Worm (Caenorhabditis elegans) whole organism, L2 larva: ENCODE measurements around the gene nhr-198.

Experiments
- C34F6.9 ChIP-seq: fragments of 150-350 bp; optimal IDR thresholded peaks from 2 replicates; lab custom pipeline; 2014; ENCODE audit warnings: missing biosample characterization, missing genetic modification characterization
- F13H6.1 ChIP-seq: sonication (generic microtip); optimal IDR thresholded peaks from 2 replicates; lab custom pipeline; 2016; ENCODE audit warnings: missing genetic modification characterization, missing compliant biosample characterization
- R02D3.7 ChIP-seq: fragments of 150-350 bp; optimal IDR thresholded peaks from 2 replicates; lab custom pipeline; 2014; ENCODE audit warnings: missing biosample characterization, missing genetic modification characterization
- Y55F3AM.14 ChIP-seq: fragments of 200-800 bp; sonication (Bioruptor generic); optimal IDR thresholded peaks from 2 replicates; lab custom pipeline; 2018; ENCODE audit warnings: mild to moderate bottlenecking, missing genetic modification characterization, missing compliant biosample characterization
- ZK546.5 ChIP-seq: sonication (generic microtip); optimal IDR thresholded peaks from 2 replicates; lab custom pipeline; 2017; ENCODE audit warnings: missing biosample characterization, missing genetic modification characterization
- alr-1 ChIP-seq: fragments of 150-350 bp; optimal IDR thresholded peaks from 2 replicates; lab custom pipeline; 2014; ENCODE audit warnings: missing biosample characterization, missing genetic modification characterization
- aly-2 ChIP-seq: fragments of 150-350 bp; optimal IDR thresholded peaks from 2 replicates; lab custom pipeline; 2014; ENCODE audit warnings: missing biosample characterization, missing genetic modification characterization
- ama-1 ChIP-seq: fragments of 150-350 bp; optimal IDR thresholded peaks from 2 replicates; lab custom pipeline; 2018; ENCODE audit warnings: inconsistent platforms
- blmp-1 ChIP-seq: sonication (generic microtip); optimal IDR thresholded peaks from 2 replicates; lab custom pipeline; 2017; ENCODE audit warnings: missing genetic modification characterization, mild to moderate bottlenecking, missing compliant biosample characterization, antibody characterized with exemption, moderate library complexity; ENCODE audit not compliant: insufficient read depth
- ceh-82 ChIP-seq: fragments of 150-350 bp; optimal IDR thresholded peaks from 2 replicates; lab custom pipeline; 2014; ENCODE audit warnings: missing biosample characterization, missing genetic modification characterization
- crh-2 ChIP-seq: sonication (generic microtip); optimal IDR thresholded peaks from 2 replicates; lab custom pipeline; 2017; ENCODE audit warnings: missing biosample characterization, missing genetic modification characterization
- dmd-4 ChIP-seq: sonication (generic microtip); optimal IDR thresholded peaks from 2 replicates; lab custom pipeline; 2017; ENCODE audit warnings: missing biosample characterization, missing genetic modification characterization
- elt-1 ChIP-seq: fragments of 150-350 bp; optimal IDR thresholded peaks from 2 replicates; lab custom pipeline; 2014; ENCODE audit warnings: missing biosample characterization, missing genetic modification characterization
- elt-3 ChIP-seq: sonication (generic microtip); optimal IDR thresholded peaks from 2 replicates; lab custom pipeline; 2017; ENCODE audit warnings: missing biosample characterization, missing genetic modification characterization
- fos-1 ChIP-seq: fragments of 150-350 bp; optimal IDR thresholded peaks from 2 replicates; lab custom pipeline; 2014; ENCODE audit warnings: missing biosample characterization, missing genetic modification characterization
- gmeb-1 ChIP-seq: fragments of 150-350 bp; optimal IDR thresholded peaks from 2 replicates; lab custom pipeline; 2014; ENCODE audit warnings: missing biosample characterization, missing genetic modification characterization
- lin-13 ChIP-seq: fragments of 150-350 bp; optimal IDR thresholded peaks from 2 replicates; lab custom pipeline; 2014; ENCODE audit warnings: missing biosample characterization, missing genetic modification reagents, missing genetic modification characterization
- lin-39 ChIP-seq: fragments of 150-350 bp; optimal IDR thresholded peaks from 2 replicates; lab custom pipeline; 2014; ENCODE audit warnings: missing biosample characterization, missing genetic modification reagents, missing genetic modification characterization
- lsy-2 ChIP-seq, 2 experiments: fragments of 150-350 bp in 1 of 2; sonication (generic microtip) in 1 of 2; optimal IDR thresholded peaks; 2 replicates each; lab custom pipeline; 2014 to 2017; ENCODE audit warnings: missing biosample characterization in 2 of 2, missing genetic modification characterization in 2 of 2
- mbf-1 ChIP-seq: sonication (generic microtip); optimal IDR thresholded peaks from 2 replicates; lab custom pipeline; 2017; ENCODE audit warnings: missing biosample characterization, missing genetic modification characterization
- mdl-1 ChIP-seq, 2 experiments: fragments of 150-350 bp in 1 of 2; sonication (generic microtip) in 1 of 2; optimal IDR thresholded peaks; 2 replicates each; lab custom pipeline; 2017; ENCODE audit warnings: missing biosample characterization in 2 of 2, missing genetic modification characterization in 2 of 2
- nhr-10 ChIP-seq: sonication (generic microtip); optimal IDR thresholded peaks from 2 replicates; lab custom pipeline; 2017; ENCODE audit warnings: missing biosample characterization, missing genetic modification characterization
- nhr-11 ChIP-seq: fragments of 150-350 bp; optimal IDR thresholded peaks from 2 replicates; lab custom pipeline; 2014; ENCODE audit warnings: missing biosample characterization, missing genetic modification characterization
- nhr-129 ChIP-seq: fragments of 150-350 bp; optimal IDR thresholded peaks from 2 replicates; lab custom pipeline; 2014; ENCODE audit warnings: missing biosample characterization, missing genetic modification characterization
- nhr-21 ChIP-seq: fragments of 150-350 bp; optimal IDR thresholded peaks from 2 replicates; lab custom pipeline; 2014; ENCODE audit warnings: missing biosample characterization, missing genetic modification characterization
- nhr-237 ChIP-seq: fragments of 150-350 bp; optimal IDR thresholded peaks from 2 replicates; lab custom pipeline; 2014; ENCODE audit warnings: missing biosample characterization, missing genetic modification characterization
- nhr-25 ChIP-seq: fragments of 150-350 bp; sonication (generic microtip); optimal IDR thresholded peaks from 3 replicates; lab custom pipeline; 2014; ENCODE audit warnings: missing biosample characterization, missing genetic modification characterization
- nhr-6 ChIP-seq: fragments of 150-350 bp; optimal IDR thresholded peaks from 2 replicates; lab custom pipeline; 2014; ENCODE audit warnings: missing biosample characterization, missing genetic modification characterization
- nhr-77 ChIP-seq: fragments of 150-350 bp; optimal IDR thresholded peaks from 2 replicates; lab custom pipeline; 2014; ENCODE audit warnings: missing biosample characterization, missing genetic modification characterization
- sem-4 ChIP-seq: fragments of 150-350 bp; optimal IDR thresholded peaks from 2 replicates; lab custom pipeline; 2014; ENCODE audit warnings: missing biosample characterization, missing genetic modification reagents, missing genetic modification characterization
- skn-1 ChIP-seq: sonication (generic microtip); optimal IDR thresholded peaks from 2 replicates; lab custom pipeline; 2017; ENCODE audit warnings: missing biosample characterization, missing genetic modification characterization
- sma-9 ChIP-seq, 2 experiments: fragments of 150-350 bp in 1 of 2; sonication (generic microtip) in 1 of 2; optimal IDR thresholded peaks; 2 replicates each; lab custom pipeline; 2014 to 2016; ENCODE audit warnings: missing genetic modification characterization in 2 of 2, mild to moderate bottlenecking in 1 of 2, missing biosample characterization in 1 of 2, missing compliant biosample characterization in 1 of 2, missing genetic modification reagents in 1 of 2, moderate library complexity in 1 of 2
- snpc-4 ChIP-seq: fragments of 150-350 bp; optimal IDR thresholded peaks from 2 replicates; lab custom pipeline; 2014; ENCODE audit warnings: missing biosample characterization, missing genetic modification characterization
- unc-55 ChIP-seq: fragments of 150-350 bp; sonication (generic microtip); optimal IDR thresholded peaks from 3 replicates; lab custom pipeline; 2014; ENCODE audit warnings: missing biosample characterization, missing genetic modification reagents, missing genetic modification characterization
- unc-62 ChIP-seq: fragments of 150-350 bp; optimal IDR thresholded peaks from 2 replicates; lab custom pipeline; 2014; ENCODE audit warnings: missing biosample characterization, missing genetic modification reagents, missing genetic modification characterization
- zag-1 ChIP-seq: fragments of 150-350 bp; optimal IDR thresholded peaks from 2 replicates; lab custom pipeline; 2014; ENCODE audit warnings: missing biosample characterization, missing genetic modification characterization
- ztf-11 ChIP-seq: sonication (generic microtip); optimal IDR thresholded peaks from 2 replicates; lab custom pipeline; 2017; ENCODE audit warnings: missing biosample characterization, missing genetic modification characterization
- ztf-4 ChIP-seq: fragments of 150-350 bp; optimal IDR thresholded peaks from 2 replicates; lab custom pipeline; 2014; ENCODE audit warnings: missing biosample characterization, missing genetic modification characterization

nhr-198 gene

ce11 chrV:15710401-15710800, 16.6 kb downstream of the nhr-198 start, which contains the start of gene Y6E2A.1:
Gene Y6E2A.1 (minus strand): TSS chrV:15710501.
- no peak for TF ChIP-seq unc-55 (GFP tag; lab: Kevin White, UChicago)
- no peak for TF ChIP-seq lin-13 (GFP tag; lab: Kevin White, UChicago)
- TF ChIP-seq nhr-77 (tag; lab: Kevin White, UChicago) = no peak
- TF ChIP-seq ceh-82 (tag; lab: Kevin White, UChicago) = no peak
- no peak for TF ChIP-seq aly-2
- no peak for TF ChIP-seq nhr-237 (tag; lab: Kevin White, UChicago)
- no peak for TF ChIP-seq nhr-10 (tag; lab: Kevin White, UChicago)
- no peak for TF ChIP-seq F13H6.1 (tag; lab: Kevin White, UChicago)
- no peak for TF ChIP-seq zag-1 (tag; lab: Kevin White, UChicago)
- no peak for TF ChIP-seq crh-2 (tag; lab: Kevin White, UChicago)
- TF ChIP-seq ztf-11 = no peak

- TF ChIP-seq nhr-25 (tag; lab: Kevin White, UChicago) (no peak), nhr-6 (tag; lab: Kevin White, UChicago) (no peak), lin-39 (tag; lab: Kevin White, UChicago) (no peak), sma-9 (GFP tag; optimal IDR thresholded peaks at IDR 0.05; lab: Kevin White, UChicago) (no peak), sma-9 (tag; optimal IDR thresholded peaks at IDR 0.05; lab: Kevin White, UChicago) (no peak), elt-3 (tag; lab: Kevin White, UChicago) (no peak), blmp-1 (tag; lab: Kevin White, UChicago) (no peak), lin-13 (GFP tag; lab: Kevin White, UChicago) (no peak), unc-62 (GFP tag; lab: Kevin White, UChicago) (no peak), elt-1 (tag; lab: Kevin White, UChicago) (no peak), skn-1 (tag; lab: Kevin White, UChicago) (no peak), C34F6.9 (no peak), ama-1 (lab: Kevin White, UChicago) (no peak), nhr-129 (no peak), ztf-11 (no peak), mdl-1 (tag; optimal IDR thresholded peaks at IDR 0.05; lab: Kevin White, UChicago) (no peak), nhr-21 (no peak), crh-2 (tag; lab: Kevin White, UChicago) (no peak), ZK546.5 (tag; lab: Kevin White, UChicago) (no peak), snpc-4 (no peak), R02D3.7 (no peak)
Measured at ce11 chrV:15711898-15712297, 18.1 kb downstream of the nhr-198 start, which contains the start of gene str-101. Gene str-101 (minus strand): TSS chrV:15711998.

ce11 chrV:15712385-15712784, 18.6 kb downstream of the nhr-198 start:
- TF ChIP-seq ztf-4 (tag; lab: Kevin White, UChicago) = no peak
- TF ChIP-seq snpc-4 = no peak
- TF ChIP-seq lsy-2 (tag; optimal IDR thresholded peaks at IDR 0.05; lab: Kevin White, UChicago) = no peak
- TF ChIP-seq mbf-1 (tag; lab: Kevin White, UChicago) = no peak
- TF ChIP-seq Y55F3AM.14 = no peak
- no peak for TF ChIP-seq blmp-1 (tag; lab: Kevin White, UChicago)
- TF ChIP-seq nhr-6 (tag; lab: Kevin White, UChicago) = no peak
- no peak for TF ChIP-seq nhr-25 (tag; lab: Kevin White, UChicago)
- TF ChIP-seq gmeb-1 = no peak
- no peak for TF ChIP-seq ztf-11
- no peak for TF ChIP-seq nhr-21
- TF ChIP-seq mdl-1 (tag; optimal IDR thresholded peaks at IDR 0.05; lab: Kevin White, UChicago) = no peak
- TF ChIP-seq dmd-4 (tag; lab: Kevin White, UChicago) = no peak
- no peak for TF ChIP-seq elt-1 (tag; lab: Kevin White, UChicago)
- no peak for TF ChIP-seq fos-1
- no peak for TF ChIP-seq alr-1 (tag; lab: Kevin White, UChicago)
- no peak for TF ChIP-seq sem-4 (tag; lab: Kevin White, UChicago)
- no peak for TF ChIP-seq unc-62 (GFP tag; lab: Kevin White, UChicago)
- no peak for TF ChIP-seq nhr-11
- no peak for TF ChIP-seq elt-3 (tag; lab: Kevin White, UChicago)

ce11 chrV:15715636-15716035, 21.8 kb downstream of the nhr-198 start:
- TF ChIP-seq ztf-4 (tag; lab: Kevin White, UChicago) = no peak
- TF ChIP-seq alr-1 (tag; lab: Kevin White, UChicago) = no peak
- TF ChIP-seq dmd-4 (tag; lab: Kevin White, UChicago) = no peak
